Fruit fly (Drosophila melanogaster) ovary, adult (tissue): ENCODE measurements around the gene cu.

ENCODE experiments used
- CG17801 ChIP-seq: fragments of 200-800 bp; optimal IDR thresholded peaks from 2 replicates; lab custom pipeline; 2019; ENCODE audit warnings: missing biosample characterization, mild to moderate bottlenecking, missing genetic modification characterization, moderate library complexity; ENCODE audit not compliant: partially characterized antibody

The cu gene

DNA sequence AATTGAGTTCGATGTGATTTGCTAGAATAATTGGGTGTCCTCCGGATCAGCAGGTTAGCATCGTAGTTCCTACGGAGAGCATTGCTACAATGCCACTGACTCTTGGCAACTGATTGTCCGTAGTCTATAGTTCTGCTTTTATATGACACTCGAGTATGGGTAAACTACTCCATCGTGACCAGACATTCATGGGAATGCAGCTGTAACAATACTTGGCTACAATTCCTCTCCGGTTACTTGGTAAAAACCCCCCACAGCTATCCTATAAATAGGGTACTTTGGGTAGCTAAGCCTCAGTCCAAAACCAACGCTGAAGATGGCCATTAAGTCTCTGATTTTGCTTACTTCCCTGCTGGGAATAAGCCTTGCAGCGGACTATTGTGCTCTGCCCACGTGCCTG is 27.8 kb downstream of the cu start, which contains the start of gene scpr-C:
Gene scpr-C, plus strand, starts transcription at position 301 of the 400 bp plus-strand sequence.
- no peak for TF ChIP-seq CG17801 (GFP tag; lab: Kevin White, UChicago)

DNA sequence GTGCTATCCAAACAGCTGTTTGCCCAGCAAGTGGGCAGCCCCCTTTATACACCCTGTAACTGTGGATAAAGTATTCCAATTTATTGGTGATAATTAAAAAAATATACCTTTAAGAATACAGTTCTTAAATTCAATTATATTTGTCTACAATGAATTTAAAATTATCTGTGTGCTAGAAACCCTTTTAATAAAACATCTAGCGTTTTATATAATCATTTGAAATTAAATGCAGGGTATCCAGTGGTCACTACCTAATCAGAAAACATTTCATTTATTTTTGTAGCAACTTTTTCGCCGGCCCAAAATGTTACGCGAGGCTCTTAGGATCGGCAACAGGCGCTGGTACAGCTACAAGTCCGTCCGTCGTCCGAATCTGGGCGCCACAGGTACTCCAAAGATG is 29.1 kb downstream of the cu start, which contains the start of gene CG17726:
Gene CG17726, plus strand, starts transcription at position 267 of the 400 bp plus-strand sequence.
- TF ChIP-seq CG17801 (GFP tag; lab: Kevin White, UChicago): peak; percentile 98

DNA sequence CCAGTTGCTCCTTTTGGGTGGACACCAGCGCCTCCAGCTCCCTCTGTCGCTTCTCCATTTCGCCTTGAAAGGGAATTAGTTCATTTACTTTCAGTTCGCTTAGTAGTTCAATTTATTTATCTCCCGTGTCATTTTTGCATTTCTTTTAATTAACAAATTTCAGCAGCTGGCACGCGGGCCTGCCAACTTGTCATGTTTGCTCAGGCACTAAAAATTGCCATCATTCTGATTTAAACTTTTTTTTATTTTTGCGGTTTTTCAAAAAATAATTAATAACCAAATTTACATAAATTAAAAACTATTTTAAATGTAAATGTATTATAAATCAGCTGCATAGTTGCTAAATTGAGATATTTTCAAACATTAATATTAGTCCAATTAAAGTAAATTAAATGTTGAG is 33.0 kb downstream of the cu start, which contains the start of gene GCC88:
Gene GCC88, minus strand, starts transcription at position 209 of the 400 bp plus-strand sequence.
- no peak for TF ChIP-seq CG17801 (GFP tag; lab: Kevin White, UChicago)

DNA sequence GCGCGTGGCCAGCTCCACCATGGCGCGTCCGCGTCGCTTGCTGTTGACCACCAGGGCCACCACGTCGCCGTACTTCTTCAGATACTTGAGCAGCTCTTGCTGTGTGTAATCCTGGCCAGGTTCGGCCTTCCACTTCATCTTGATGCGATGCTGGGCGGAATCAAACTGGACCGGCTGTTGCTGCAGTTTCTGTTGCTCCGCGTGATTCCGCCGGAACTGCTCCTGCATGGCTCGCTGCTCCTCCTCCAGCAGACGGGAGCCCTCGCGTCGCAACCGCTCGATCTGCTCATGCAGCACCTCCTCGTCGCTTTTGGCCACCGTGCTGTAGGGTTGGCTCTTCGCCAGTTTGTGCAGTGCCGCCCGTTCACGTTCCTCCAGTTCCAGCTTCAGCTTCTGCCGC is 33.6 kb downstream of the cu start:
- TF ChIP-seq CG17801 (GFP tag; lab: Kevin White, UChicago): no peak

DNA sequence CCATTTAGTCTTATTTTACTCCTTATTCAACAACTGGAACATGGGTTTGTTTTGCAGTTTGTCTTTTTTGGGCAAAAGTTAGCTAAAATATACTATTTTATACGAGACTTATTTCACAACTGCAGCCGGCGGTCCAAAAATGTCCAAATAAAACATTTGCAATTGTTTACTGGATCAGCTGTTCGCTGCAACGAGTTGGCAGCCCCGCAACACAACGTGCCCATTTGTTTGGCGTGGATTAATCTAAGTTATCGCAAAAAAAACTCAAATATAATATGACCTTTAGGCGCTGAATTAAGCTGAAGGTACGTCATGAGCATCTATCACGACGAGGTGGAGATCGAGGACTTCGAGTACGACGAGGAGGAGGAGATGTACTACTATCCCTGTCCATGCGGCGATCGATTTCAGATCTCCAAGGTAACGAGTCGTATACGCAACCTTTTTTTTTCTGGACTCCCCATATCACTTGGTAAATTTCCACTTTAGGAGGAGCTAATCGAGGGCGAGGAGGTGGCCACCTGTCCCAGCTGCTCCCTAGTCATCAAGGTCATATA is 34.4 kb downstream of the cu start, which contains the start of the genes CG17187 and Dph3:
Gene CG17187, minus strand, starts transcription at position 175 of the 557 bp plus-strand sequence.
Gene Dph3, plus strand, starts transcription at position 208 of the 557 bp plus-strand sequence.
- TF ChIP-seq CG17801 (GFP tag; lab: Kevin White, UChicago): no peak

DNA sequence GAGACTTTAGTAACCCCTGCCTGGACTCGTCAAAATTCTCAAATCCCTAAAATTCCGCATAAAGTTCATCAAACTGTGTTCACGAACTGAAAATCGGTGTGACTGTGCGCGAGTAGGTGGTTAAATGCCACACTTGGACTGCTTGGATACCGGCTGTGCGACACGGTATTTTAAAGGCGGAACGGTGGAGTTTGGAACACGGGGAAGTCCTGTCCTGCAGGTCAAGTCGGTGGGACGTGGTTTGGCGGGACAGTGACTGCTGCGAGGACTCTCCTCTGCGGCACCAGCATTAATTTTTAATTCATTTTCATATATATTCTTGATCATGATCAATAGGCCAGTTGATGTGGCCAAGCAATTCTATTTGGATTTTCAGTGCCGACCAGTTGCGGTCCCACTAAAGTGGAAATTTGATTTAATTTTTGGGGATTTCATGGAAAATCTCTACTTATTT is 37.6 kb downstream of the cu start, which contains the start of the genes Arfip and CG17721:
Gene Arfip, minus strand, starts transcription at position 96 of the 454 bp plus-strand sequence.
Gene CG17721, plus strand, starts transcription at position 223 of the 454 bp plus-strand sequence.
- no peak for TF ChIP-seq CG17801 (GFP tag; lab: Kevin White, UChicago)

DNA sequence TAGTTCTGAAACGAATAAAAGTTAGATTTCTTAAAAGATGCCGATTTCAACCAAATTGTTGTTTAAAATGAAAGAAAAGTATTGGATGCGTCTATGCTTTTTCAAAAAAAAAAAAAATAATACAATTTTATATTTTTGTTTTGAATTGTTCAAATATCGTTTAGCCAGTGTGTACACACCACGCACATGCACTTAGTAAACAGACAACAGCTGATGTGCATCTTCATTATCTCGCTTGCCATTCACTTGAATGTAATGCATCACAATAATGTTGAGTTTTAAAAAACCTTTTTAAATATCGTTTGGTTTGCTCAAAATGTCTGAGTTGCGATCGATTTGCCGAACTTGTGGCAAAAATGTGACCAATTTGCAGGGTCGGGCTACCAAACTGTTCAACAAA is 38.6 kb downstream of the cu start, which contains the start of gene CG31441:
Gene CG31441, plus strand, starts transcription at position 246 of the 400 bp plus-strand sequence.
- TF ChIP-seq CG17801 (GFP tag; lab: Kevin White, UChicago): no peak

DNA sequence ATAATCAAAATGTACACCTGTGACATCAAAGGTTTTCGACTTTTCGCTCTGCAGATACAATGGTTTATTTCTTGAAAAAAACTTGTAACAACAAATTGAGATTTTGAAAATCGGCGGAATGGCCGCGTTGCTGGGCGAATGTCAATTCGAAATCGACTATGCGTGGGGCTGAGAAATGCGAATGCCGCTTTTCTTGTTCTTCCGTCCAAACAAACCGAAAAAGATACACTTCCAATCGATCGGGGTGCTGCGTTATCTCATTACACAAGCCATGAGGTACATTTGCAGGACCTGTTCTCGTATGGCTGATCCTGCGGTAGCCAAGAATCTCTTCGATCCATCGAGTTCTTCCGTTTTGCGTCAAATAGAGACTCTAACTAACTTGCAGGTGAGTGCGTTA is 40.2 kb downstream of the cu start, which contains the start of gene CG31388:
Gene CG31388, plus strand, starts transcription at position 218 of the 400 bp plus-strand sequence.
- TF ChIP-seq CG17801 (GFP tag; lab: Kevin White, UChicago): no peak

DNA sequence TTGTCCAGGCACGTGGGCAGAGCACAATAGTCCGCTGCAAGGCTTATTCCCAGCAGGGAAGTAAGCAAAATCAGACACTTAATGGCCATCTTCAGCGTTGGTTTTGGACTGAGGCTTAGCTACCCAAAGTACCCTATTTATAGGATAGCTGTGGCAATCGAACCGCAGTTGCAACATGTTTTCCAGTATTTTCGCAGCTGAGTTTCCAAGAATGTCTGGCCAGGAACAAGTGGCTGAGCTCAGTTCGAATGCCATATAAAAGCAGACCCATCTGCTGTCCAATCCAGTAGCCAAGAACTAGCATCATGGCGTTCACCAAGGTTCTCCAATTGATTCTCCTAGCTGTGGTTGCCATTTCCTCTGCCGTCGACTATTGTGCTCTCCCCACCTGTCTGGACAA is 43.5 kb downstream of the cu start, which contains the start of the genes scpr-B and scpr-A:
Gene scpr-B, minus strand, starts transcription at position 101 of the 400 bp plus-strand sequence.
Gene scpr-A, plus strand, starts transcription at position 293 of the 400 bp plus-strand sequence.
- TF ChIP-seq CG17801 (GFP tag; lab: Kevin White, UChicago): no peak

DNA sequence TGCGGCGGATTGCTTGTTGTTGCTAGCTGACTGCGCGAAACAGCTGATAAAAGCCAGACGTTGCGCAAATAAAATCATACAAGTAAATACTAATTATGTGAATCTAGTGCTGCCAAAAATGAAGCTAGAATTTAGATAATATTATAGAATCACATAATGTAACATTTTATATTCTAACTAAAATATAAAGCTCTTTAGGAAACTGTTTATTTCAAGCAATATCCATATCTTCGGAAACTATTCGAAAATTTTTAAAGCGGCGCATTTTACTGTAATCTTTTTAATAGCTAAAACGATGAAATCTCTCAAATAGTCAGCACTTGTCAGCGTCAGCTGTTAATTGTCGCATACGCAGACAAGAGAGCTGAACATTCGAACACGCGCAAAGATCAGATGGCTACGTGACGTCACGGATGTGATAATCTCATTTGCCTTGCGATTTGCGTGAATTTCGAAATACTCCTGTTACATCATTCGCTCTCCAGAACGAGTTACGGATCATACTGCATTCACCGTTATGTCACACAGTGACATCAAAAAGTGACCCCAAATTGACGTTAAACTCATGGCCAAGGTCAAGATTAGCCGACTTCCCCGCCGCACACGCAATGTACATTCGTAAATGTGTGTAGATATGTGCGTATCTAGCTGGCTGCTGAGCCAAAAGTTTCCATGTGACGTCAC is 45.8 kb downstream of the cu start:
- TF ChIP-seq CG17801 (GFP tag; lab: Kevin White, UChicago): no peak

DNA sequence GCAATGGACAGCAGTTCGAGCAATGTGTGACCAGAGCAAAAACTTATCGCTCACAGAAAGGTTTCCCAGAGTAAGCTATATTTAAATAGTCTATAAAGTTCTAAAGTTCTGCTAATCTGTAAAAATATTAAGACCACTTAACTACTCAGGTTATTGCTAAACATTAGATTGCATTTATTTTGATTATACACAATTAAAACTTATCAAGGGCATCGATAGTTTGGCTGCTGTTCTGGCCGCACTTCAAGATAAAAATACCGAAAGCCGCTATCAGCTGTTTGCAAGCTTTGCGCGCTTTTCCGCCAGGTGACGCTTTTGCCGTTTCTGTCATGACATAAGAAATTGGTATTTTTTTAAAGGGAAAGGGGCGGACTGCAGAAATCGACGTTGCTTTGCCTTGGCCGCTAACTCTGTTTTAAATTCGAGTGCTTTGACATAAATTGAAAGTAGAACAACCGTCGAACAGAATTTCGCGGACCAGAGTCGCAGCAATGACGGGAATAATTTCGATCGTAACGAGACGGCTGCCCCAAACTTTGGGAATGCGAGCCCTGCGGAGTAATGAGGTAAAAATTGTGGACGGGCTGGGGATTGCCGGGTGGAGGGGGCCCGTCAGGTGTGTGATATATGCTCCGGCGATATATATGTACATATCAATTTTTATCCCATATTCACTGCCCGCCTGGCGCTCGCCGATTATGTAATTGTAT is 46.7 kb downstream of the cu start, which contains the start of the genes CG17734 and CG5214:
Gene CG17734, minus strand, starts transcription at position 49 of the 710 bp plus-strand sequence.
Gene CG5214, plus strand, starts transcription at position 352 of the 710 bp plus-strand sequence.
- no peak for TF ChIP-seq CG17801 (GFP tag; lab: Kevin White, UChicago)

DNA sequence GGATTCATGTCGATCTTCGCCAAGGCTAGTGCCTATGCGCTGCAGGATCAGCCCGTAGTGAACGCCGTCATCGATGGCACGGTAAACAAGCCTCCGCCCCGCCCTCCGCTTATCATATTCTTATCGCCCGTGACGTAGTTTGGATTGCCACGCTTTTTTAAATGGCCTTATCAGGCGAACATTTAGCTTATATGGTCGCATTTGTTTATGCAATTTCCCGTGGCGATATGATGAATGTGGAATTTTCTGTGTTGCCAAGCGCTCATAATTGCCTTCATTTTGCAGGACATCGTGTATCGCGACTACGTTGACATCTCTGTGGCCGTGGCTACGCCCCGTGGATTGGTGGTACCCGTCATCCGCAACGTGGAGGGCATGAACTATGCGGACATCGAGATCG is 48.4 kb downstream of the cu start:
- no peak for TF ChIP-seq CG17801 (GFP tag; lab: Kevin White, UChicago)

DNA sequence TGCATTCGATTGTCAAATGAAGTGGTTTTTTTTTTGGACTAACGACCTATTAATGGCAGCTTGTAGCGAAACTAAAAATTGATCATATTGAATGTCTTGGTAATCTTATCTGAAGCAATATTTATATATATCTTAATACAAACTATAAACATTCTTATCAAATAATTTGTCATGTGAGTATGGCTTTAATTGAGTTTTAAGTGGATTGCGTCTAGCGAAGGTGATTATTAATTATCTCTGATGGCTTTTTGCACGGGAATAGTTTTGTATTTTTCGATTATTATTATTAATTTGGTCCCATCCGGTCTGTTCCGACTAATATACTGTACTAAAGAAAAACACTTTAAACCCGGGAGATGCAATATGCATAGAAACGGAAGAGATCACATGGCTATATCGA is 49.5 kb downstream of the cu start:
- TF ChIP-seq CG17801 (GFP tag; lab: Kevin White, UChicago): no peak

DNA sequence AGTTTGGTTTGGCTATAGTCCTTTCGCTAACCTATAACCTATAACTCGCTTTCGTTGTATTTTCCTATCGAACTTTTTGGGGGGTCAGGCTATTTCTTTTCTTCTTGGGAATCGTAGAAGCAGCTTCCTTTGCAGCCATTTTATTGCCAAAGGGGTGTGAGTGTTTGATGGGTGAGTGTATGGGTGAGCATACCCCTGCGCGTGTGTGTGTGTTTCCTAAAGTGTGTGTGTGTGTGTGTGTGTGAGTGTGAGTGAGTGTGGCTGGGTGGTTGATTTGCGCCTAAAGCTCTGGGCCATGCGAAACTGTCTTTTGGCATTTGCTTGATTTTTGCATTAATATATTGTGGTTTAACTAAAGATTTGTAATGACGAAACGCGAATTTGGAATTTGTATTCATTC is 56.4 kb downstream of the cu start:
- no peak for TF ChIP-seq CG17801 (GFP tag; lab: Kevin White, UChicago)
